Worm (Caenorhabditis elegans) whole organism, L3 larva: Measurements from ENCODE around the gene nol-56.

ENCODE experiments used
- R02D3.7 ChIP-seq: fragments of 150-350 bp; optimal IDR thresholded peaks from 2 replicates; lab custom pipeline; 2014; ENCODE audit warnings: missing biosample characterization, missing genetic modification characterization
- ZK546.5 ChIP-seq: sonication (generic microtip); optimal IDR thresholded peaks from 2 replicates; lab custom pipeline; 2017; ENCODE audit warnings: missing biosample characterization, missing genetic modification characterization
- aly-2 ChIP-seq: fragments of 150-350 bp; optimal IDR thresholded peaks from 2 replicates; lab custom pipeline; 2014; ENCODE audit warnings: missing biosample characterization, missing genetic modification characterization
- ama-1 ChIP-seq: fragments of 150-350 bp; optimal IDR thresholded peaks from 2 replicates; lab custom pipeline; 2018
- ceh-16 ChIP-seq: sonication (generic microtip); optimal IDR thresholded peaks from 2 replicates; lab custom pipeline; 2017; ENCODE audit warnings: missing biosample characterization, missing genetic modification characterization
- ceh-28 ChIP-seq: fragments of 150-350 bp; optimal IDR thresholded peaks from 2 replicates; lab custom pipeline; 2014; ENCODE audit warnings: missing biosample characterization, missing genetic modification reagents, missing genetic modification characterization
- ceh-82 ChIP-seq: fragments of 150-350 bp; optimal IDR thresholded peaks from 2 replicates; lab custom pipeline; 2014; ENCODE audit warnings: missing biosample characterization, missing genetic modification characterization
- ceh-9 ChIP-seq: sonication (generic microtip); optimal IDR thresholded peaks from 2 replicates; lab custom pipeline; 2018; ENCODE audit warnings: missing biosample characterization, missing genetic modification characterization
- daf-12 ChIP-seq: fragments of 150-350 bp; optimal IDR thresholded peaks from 2 replicates; lab custom pipeline; 2014; ENCODE audit warnings: missing biosample characterization, missing genetic modification reagents, missing genetic modification characterization
- egl-27 ChIP-seq: sonication (generic microtip); optimal IDR thresholded peaks from 4 replicates; lab custom pipeline; 2017; ENCODE audit warnings: missing biosample characterization, missing genetic modification reagents, missing genetic modification characterization
- egl-5 ChIP-seq: fragments of 150-350 bp; optimal IDR thresholded peaks from 2 replicates; lab custom pipeline; 2017; ENCODE audit warnings: missing biosample characterization, missing genetic modification reagents, missing genetic modification characterization, inconsistent platforms
- elt-1 ChIP-seq: fragments of 150-350 bp; optimal IDR thresholded peaks from 2 replicates; lab custom pipeline; 2014; ENCODE audit warnings: missing biosample characterization, missing genetic modification characterization
- elt-2 ChIP-seq: sonication (generic microtip); optimal IDR thresholded peaks from 2 replicates; lab custom pipeline; 2016; ENCODE audit warnings: missing genetic modification reagents, mild to moderate bottlenecking, missing genetic modification characterization, missing compliant biosample characterization
- elt-3 ChIP-seq, 3 experiments: fragments of 150-350 bp in 1 of 3; sonication (generic microtip) in 2 of 3; optimal IDR thresholded peaks; 2 replicates in 2 of 3; 4 replicates in 1 of 3; lab custom pipeline; 2014 to 2017; ENCODE audit warnings: missing biosample characterization in 3 of 3, missing genetic modification characterization in 3 of 3
- eor-1 ChIP-seq, 2 experiments: fragments of 150-350 bp; optimal IDR thresholded peaks; 2 replicates each; lab custom pipeline; 2014 to 2018; ENCODE audit warnings: missing biosample characterization in 2 of 2, missing genetic modification characterization in 2 of 2
- fkh-10 ChIP-seq: sonication (generic microtip); optimal IDR thresholded peaks from 2 replicates; lab custom pipeline; 2017; ENCODE audit warnings: missing biosample characterization, missing genetic modification reagents, missing genetic modification characterization
- fkh-2 ChIP-seq: fragments of 150-350 bp; optimal IDR thresholded peaks from 2 replicates; lab custom pipeline; 2014; ENCODE audit warnings: missing biosample characterization, missing genetic modification reagents, missing genetic modification characterization
- fos-1 ChIP-seq: fragments of 150-350 bp; optimal IDR thresholded peaks from 2 replicates; lab custom pipeline; 2014; ENCODE audit warnings: missing biosample characterization, missing genetic modification characterization
- hmg-11 ChIP-seq: sonication (generic microtip); optimal IDR thresholded peaks from 2 replicates; lab custom pipeline; 2016; ENCODE audit warnings: missing genetic modification characterization, missing compliant biosample characterization
- jun-1 ChIP-seq: fragments of 150-350 bp; optimal IDR thresholded peaks from 2 replicates; lab custom pipeline; 2014; ENCODE audit warnings: missing biosample characterization, missing genetic modification reagents, missing genetic modification characterization
- lin-15B ChIP-seq: fragments of 150-350 bp; optimal IDR thresholded peaks from 2 replicates; lab custom pipeline; 2014; ENCODE audit warnings: missing biosample characterization, missing genetic modification characterization
- lin-39 ChIP-seq: fragments of 150-350 bp; optimal IDR thresholded peaks from 2 replicates; lab custom pipeline; 2018; ENCODE audit warnings: missing biosample characterization, missing genetic modification reagents, missing genetic modification characterization
- lsy-12 ChIP-seq: sonication (generic microtip); optimal IDR thresholded peaks from 2 replicates; lab custom pipeline; 2016; ENCODE audit warnings: mild to moderate bottlenecking, missing genetic modification characterization, missing compliant biosample characterization
- mdl-1 ChIP-seq: fragments of 150-350 bp; optimal IDR thresholded peaks from 2 replicates; lab custom pipeline; 2014; ENCODE audit warnings: missing biosample characterization, missing genetic modification characterization
- mml-1 ChIP-seq: fragments of 150-350 bp; sonication (generic microtip); optimal IDR thresholded peaks from 3 replicates; lab custom pipeline; 2014; ENCODE audit warnings: missing biosample characterization, missing genetic modification characterization
- nfya-1 ChIP-seq: sonication (generic microtip); optimal IDR thresholded peaks from 2 replicates; lab custom pipeline; 2017; ENCODE audit warnings: missing genetic modification characterization, mild to moderate bottlenecking, missing compliant biosample characterization, antibody characterized with exemption, moderate library complexity; ENCODE audit not compliant: insufficient read depth
- nhr-11 ChIP-seq: fragments of 150-350 bp; optimal IDR thresholded peaks from 2 replicates; lab custom pipeline; 2014; ENCODE audit warnings: missing biosample characterization, missing genetic modification characterization
- nhr-12 ChIP-seq: fragments of 150-350 bp; optimal IDR thresholded peaks from 2 replicates; lab custom pipeline; 2014; ENCODE audit warnings: missing biosample characterization, missing genetic modification characterization
- nhr-23 ChIP-seq: fragments of 150-350 bp; optimal IDR thresholded peaks from 2 replicates; lab custom pipeline; 2014; ENCODE audit warnings: missing biosample characterization, missing genetic modification reagents, missing genetic modification characterization
- nhr-237 ChIP-seq: fragments of 150-350 bp; optimal IDR thresholded peaks from 2 replicates; lab custom pipeline; 2014; ENCODE audit warnings: missing biosample characterization, missing genetic modification characterization
- nhr-25 ChIP-seq: sonication (generic microtip); optimal IDR thresholded peaks from 2 replicates; lab custom pipeline; 2017; ENCODE audit warnings: missing biosample characterization, missing genetic modification characterization
- nhr-28 ChIP-seq: fragments of 150-350 bp; optimal IDR thresholded peaks from 2 replicates; lab custom pipeline; 2014; ENCODE audit warnings: missing biosample characterization, missing genetic modification characterization
- nhr-43 ChIP-seq: sonication (generic microtip); optimal IDR thresholded peaks from 2 replicates; lab custom pipeline; 2016; ENCODE audit warnings: mild to moderate bottlenecking, missing genetic modification characterization, missing compliant biosample characterization; ENCODE audit not compliant: poor library complexity, severe bottlenecking
- nhr-67 ChIP-seq: fragments of 150-350 bp; optimal IDR thresholded peaks from 2 replicates; lab custom pipeline; 2014; ENCODE audit warnings: missing biosample characterization, missing genetic modification characterization
- nhr-76 ChIP-seq: fragments of 150-350 bp; sonication (generic microtip); optimal IDR thresholded peaks from 5 replicates; lab custom pipeline; 2014; ENCODE audit warnings: missing biosample characterization, missing genetic modification characterization
- nhr-77 ChIP-seq: fragments of 150-350 bp; optimal IDR thresholded peaks from 2 replicates; lab custom pipeline; 2014; ENCODE audit warnings: missing biosample characterization, missing genetic modification characterization
- pha-4 ChIP-seq: fragments of 150-350 bp; optimal IDR thresholded peaks from 2 replicates; lab custom pipeline; 2014; ENCODE audit warnings: missing biosample characterization, missing genetic modification reagents, missing genetic modification characterization
- pqm-1 ChIP-seq: fragments of 150-350 bp; optimal IDR thresholded peaks from 2 replicates; lab custom pipeline; 2017; ENCODE audit warnings: missing biosample characterization, missing genetic modification characterization, inconsistent platforms
- sea-2 ChIP-seq: fragments of 150-350 bp; sonication (generic microtip); optimal IDR thresholded peaks from 4 replicates; lab custom pipeline; 2014; ENCODE audit warnings: missing biosample characterization, missing genetic modification reagents, missing genetic modification characterization
- skn-1 ChIP-seq: fragments of 150-350 bp; optimal IDR thresholded peaks from 2 replicates; lab custom pipeline; 2014; ENCODE audit warnings: missing biosample characterization, missing genetic modification characterization
- snpc-4 ChIP-seq: fragments of 150-350 bp; optimal IDR thresholded peaks from 2 replicates; lab custom pipeline; 2014; ENCODE audit warnings: missing biosample characterization, missing genetic modification characterization
- tbx-2 ChIP-seq: sonication (generic microtip); optimal IDR thresholded peaks from 2 replicates; lab custom pipeline; 2016; ENCODE audit warnings: mild to moderate bottlenecking, missing genetic modification characterization, missing compliant biosample characterization
- unc-39 ChIP-seq: sonication (generic microtip); optimal IDR thresholded peaks from 4 replicates; lab custom pipeline; 2017; ENCODE audit warnings: missing biosample characterization, missing genetic modification characterization
- unc-62 ChIP-seq: fragments of 150-350 bp; sonication (generic microtip); optimal IDR thresholded peaks from 4 replicates; lab custom pipeline; 2014; ENCODE audit warnings: missing biosample characterization, missing genetic modification reagents, missing genetic modification characterization
- zag-1 ChIP-seq: fragments of 150-350 bp; optimal IDR thresholded peaks from 2 replicates; lab custom pipeline; 2014; ENCODE audit warnings: missing biosample characterization, missing genetic modification characterization
- ztf-11 ChIP-seq: fragments of 150-350 bp; optimal IDR thresholded peaks from 2 replicates; lab custom pipeline; 2014; ENCODE audit warnings: missing biosample characterization, missing genetic modification characterization
- ztf-4 ChIP-seq: fragments of 150-350 bp; optimal IDR thresholded peaks from 2 replicates; lab custom pipeline; 2014; ENCODE audit warnings: missing biosample characterization, missing genetic modification characterization

The nol-56 gene

DNA sequence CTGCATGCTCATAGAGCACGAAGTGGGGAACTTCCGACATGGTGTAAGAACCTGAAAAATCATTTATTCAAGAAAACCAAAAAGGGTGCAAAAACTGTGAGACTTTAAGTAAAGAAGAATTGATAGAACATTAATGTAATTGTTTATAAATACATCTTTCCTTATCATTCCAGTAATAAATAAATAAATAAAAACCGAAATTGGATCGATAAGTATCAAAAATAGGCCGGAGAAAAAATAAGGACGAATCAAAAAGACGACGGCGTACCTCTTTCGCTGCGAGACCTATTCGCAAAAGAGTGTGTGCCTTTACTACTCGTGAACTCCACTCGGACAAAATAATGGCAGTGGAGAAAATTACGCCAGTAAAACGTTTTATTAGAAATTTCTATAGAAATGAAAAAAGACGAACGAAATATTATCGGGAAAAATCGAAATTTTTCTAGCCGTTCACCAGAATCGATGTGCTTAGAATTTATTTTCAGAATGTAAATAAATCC lies at the start of gene nol-56:
nol-56 (minus strand) TSS at position 51 of the 500 bp plus-strand sequence.
- TF ChIP-seq pqm-1 (tag; lab: Kevin White, UChicago) (peak; percentile 34), ama-1 (lab: Kevin White, UChicago) (peak; percentile 37), ZK546.5 (tag; lab: Kevin White, UChicago) (no peak), egl-5 (peak; percentile 81), nhr-11 (tag; lab: Kevin White, UChicago) (no peak), nhr-67 (no peak), mml-1 (no peak), ceh-82 (tag; lab: Kevin White, UChicago) (no peak), ztf-4 (peak; percentile 5), nhr-43 (tag; lab: Kevin White, UChicago) (peak; percentile 77), ceh-16 (tag; lab: Kevin White, UChicago) (no peak), skn-1 (tag; lab: Kevin White, UChicago) (peak; percentile 14), hmg-11 (tag; lab: Kevin White, UChicago) (peak; percentile 80), zag-1 (tag; lab: Kevin White, UChicago) (no peak), sea-2 (no peak), lin-39 (tag; lab: Kevin White, UChicago) (peak; percentile 86), daf-12 (no peak), jun-1 (peak; percentile 16), unc-39 (tag; lab: Kevin White, UChicago) (no peak), ceh-9 (tag; lab: Kevin White, UChicago) (no peak), tbx-2 (tag; lab: Kevin White, UChicago) (no peak), fkh-2 (tag; lab: Kevin White, UChicago) (no peak), nhr-237 (tag; lab: Kevin White, UChicago) (no peak), egl-27 (tag; lab: Kevin White, UChicago) (no peak), elt-3 (tag; optimal IDR thresholded peaks at IDR 0.05; lab: Kevin White, UChicago) (no peak), elt-1 (tag; lab: Kevin White, UChicago) (no peak), fkh-10 (GFP tag; lab: Kevin White, UChicago) (peak; percentile 43), nhr-77 (tag; lab: Kevin White, UChicago) (no peak), elt-2 (tag; lab: Kevin White, UChicago) (peak; percentile 58), fos-1 (tag; lab: Kevin White, UChicago) (no peak), aly-2 (tag; lab: Kevin White, UChicago) (no peak), unc-62 (GFP tag; lab: Kevin White, UChicago) (no peak), mdl-1 (tag; lab: Kevin White, UChicago) (no peak), nhr-23 (tag; lab: Kevin White, UChicago) (peak; percentile 93), nhr-76 (tag; lab: Kevin White, UChicago) (no peak), lin-15B (peak; percentile 93), eor-1 (tag; optimal IDR thresholded peaks at IDR 0.05; lab: Kevin White, UChicago) (no peak), R02D3.7 (tag; lab: Kevin White, UChicago) (peak; percentile 4), ztf-11 (tag; lab: Kevin White, UChicago) (no peak), nhr-25 (tag; lab: Kevin White, UChicago) (peak; percentile 70), ceh-28 (peak; percentile 61), nhr-28 (tag; lab: Kevin White, UChicago) (no peak), snpc-4 (tag; lab: Kevin White, UChicago) (peak; percentile 80), nhr-12 (tag; lab: Kevin White, UChicago) (no peak), lsy-12 (tag; lab: Kevin White, UChicago) (peak; percentile 66), pha-4 (peak; percentile 93), nfya-1 (tag; lab: Kevin White, UChicago) (peak; percentile 90)
